Fruit fly (Drosophila melanogaster): Measurements from ENCODE around the gene Coprox.
A peak's percentile ranks its signal among the peaks of the same experiment; 100 is the strongest.

Coprox gene

dm6 chr2L:6956725-6957124, 7.5 kb upstream of the Coprox start, which contains the start of the genes CG13775 and CG3430 (continued):
- TF ChIP-seq CG9437 (GFP tag; optimal IDR thresholded peaks at IDR 0.05) (peak; percentile 2), CG6272 (GFP tag; IDR thresholded peaks at IDR 0.05) (0 out of 2 replicates have a peak, but pooled peaks have one; percentile 15), Rx (GFP tag; IDR thresholded peaks at IDR 0.05) (no peak), CG7786 (GFP tag; optimal IDR thresholded peaks at IDR 0.05) (peak; percentile 46), dm (GFP tag; optimal IDR thresholded peaks at IDR 0.05) (peak; percentile 40), CG6765 (GFP tag; optimal IDR thresholded peaks at IDR 0.05) (peak; percentile 33), Dad (GFP tag; optimal IDR thresholded peaks at IDR 0.05) (peak; percentile 27), CG10959 (GFP tag; IDR thresholded peaks at IDR 0.05) (no peak), CG30431 (GFP tag; optimal IDR thresholded peaks at IDR 0.05) (no peak), fd3F (GFP tag; optimal IDR thresholded peaks at IDR 0.05) (no peak), CG7963 (GFP tag; IDR thresholded peaks at IDR 0.05; ENCODE audit: partially characterized antibody) (no peak), CG16813 (GFP tag; IDR thresholded peaks at IDR 0.05; ENCODE audit: partially characterized antibody) (peak; percentile 56), Neu2 (GFP tag; optimal IDR thresholded peaks at IDR 0.05; ENCODE audit: borderline replicate concordance) (no peak), amos (GFP tag; IDR thresholded peaks at IDR 0.05; ENCODE audit: partially characterized antibody) (peak; percentile 78), hkb (optimal IDR thresholded peaks at IDR 0.05) (no peak), hkb (GFP tag; IDR thresholded peaks at IDR 0.05) (0 out of 2 replicates have a peak, but pooled peaks have one; percentile 21), HmgZ (tag; optimal IDR thresholded peaks at IDR 0.05) (peak; percentile 72), CG34224 (GFP tag; IDR thresholded peaks at IDR 0.05; ENCODE audit: partially characterized antibody) (peak; percentile 71), CG17829 (tag; optimal IDR thresholded peaks at IDR 0.05) (peak; percentile 42), CG14860 (GFP tag; IDR thresholded peaks at IDR 0.05; ENCODE audit: partially characterized antibody) (peak; percentile 54; the same call in 2 of the 3 replicates), pzg (GFP tag; optimal IDR thresholded peaks at IDR 0.05) (peak; percentile 78), CHES-1-like (GFP tag; optimal IDR thresholded peaks at IDR 0.05) (peak; percentile 56), wor (GFP tag; IDR thresholded peaks at IDR 0.05) (no peak), Gug (GFP tag; IDR thresholded peaks at IDR 0.05) (peak; percentile 16; the same call in 1 of the 4 replicates), CG12659 (GFP tag; optimal IDR thresholded peaks at IDR 0.05) (peak; percentile 44), en (GFP tag; optimal IDR thresholded peaks at IDR 0.05) (no peak), maf-S (GFP tag; optimal IDR thresholded peaks at IDR 0.05) (no peak), CG43689 (GFP tag; IDR thresholded peaks at IDR 0.05) (no peak), tna (GFP tag; IDR thresholded peaks at IDR 0.05; ENCODE audit: partially characterized antibody) (0 out of 2 replicates have a peak, but pooled peaks have one; percentile 30), stc (GFP tag; IDR thresholded peaks at IDR 0.05) (peak; percentile 36; the same call in 1 of the 2 replicates), CG3726 (GFP tag; IDR thresholded peaks at IDR 0.05) (no peak), Atf3 (GFP tag; optimal IDR thresholded peaks at IDR 0.05) (no peak), jigr1 (GFP tag; IDR thresholded peaks at IDR 0.05) (no peak), sens (GFP tag) (peak; percentile 86), Doc3 (GFP tag; IDR thresholded peaks at IDR 0.05; ENCODE audit: partially characterized antibody) (peak; percentile 66), CG8290 (GFP tag; optimal IDR thresholded peaks at IDR 0.05) (peak; percentile 3), CG8290 (tag; optimal IDR thresholded peaks at IDR 0.05) (peak in 1 of 2 experiments; percentile 62), Tbp (GFP tag; optimal IDR thresholded peaks at IDR 0.05) (no peak), Dfd (GFP tag; optimal IDR thresholded peaks at IDR 0.05) (no peak), bbx (GFP tag; IDR thresholded peaks at IDR 0.05; ENCODE audit: partially characterized antibody) (peak; percentile 54; the same call in 1 of the 2 replicates), Chrac-16 (GFP tag; optimal IDR thresholded peaks at IDR 0.05) (peak; percentile 29), otp (GFP tag; IDR thresholded peaks at IDR 0.05) (no peak), oc (tag; optimal IDR thresholded peaks at IDR 0.05) (no peak), ash1 (GFP tag; optimal IDR thresholded peaks at IDR 0.05) (no peak), ERR (GFP tag; optimal IDR thresholded peaks at IDR 0.05) (no peak), btn (GFP tag; optimal IDR thresholded peaks at IDR 0.05) (no peak), MBD-R2 (GFP tag; IDR thresholded peaks at IDR 0.05) (peak; percentile 96), CG2875 (GFP tag; optimal IDR thresholded peaks at IDR 0.05) (no peak), Fer1 (GFP tag; optimal IDR thresholded peaks at IDR 0.05) (peak; percentile 34), dysf (GFP tag; IDR thresholded peaks at IDR 0.05) (peak; percentile 40; the same call in 1 of the 3 replicates), CG6791 (GFP tag; IDR thresholded peaks at IDR 0.05; ENCODE audit: partially characterized antibody) (peak; percentile 56; the same call in 2 of the 3 replicates)
